Fruit fly (Drosophila melanogaster) Kc167 (cell line): ENCODE data around the gene CG13920.

Source experiments
- Myc ChIP-seq: fragments of >200 bp; optimal IDR thresholded peaks from 2 replicates; lab custom pipeline; 2017; ENCODE audit warnings: missing external identifiers
- Sin3A ChIP-seq: fragments of >200 bp; optimal IDR thresholded peaks from 2 replicates; lab custom pipeline; 2018; ENCODE audit warnings: missing external identifiers
- h ChIP-seq: fragments of >200 bp; optimal IDR thresholded peaks from 3 replicates; lab custom pipeline; 2018; ENCODE audit warnings: missing external identifiers
- insv ChIP-seq: fragments of >200 bp; optimal IDR thresholded peaks from 3 replicates; lab custom pipeline; 2018; ENCODE audit warnings: missing external identifiers
- psq ChIP-seq: fragments of >200 bp; optimal IDR thresholded peaks from 2 replicates; lab custom pipeline; 2017; ENCODE audit warnings: missing external identifiers
- ttk ChIP-seq: sonication (Bioruptor generic); optimal IDR thresholded peaks from 2 replicates; lab custom pipeline; 2017; ENCODE audit warnings: missing external identifiers

DNA sequence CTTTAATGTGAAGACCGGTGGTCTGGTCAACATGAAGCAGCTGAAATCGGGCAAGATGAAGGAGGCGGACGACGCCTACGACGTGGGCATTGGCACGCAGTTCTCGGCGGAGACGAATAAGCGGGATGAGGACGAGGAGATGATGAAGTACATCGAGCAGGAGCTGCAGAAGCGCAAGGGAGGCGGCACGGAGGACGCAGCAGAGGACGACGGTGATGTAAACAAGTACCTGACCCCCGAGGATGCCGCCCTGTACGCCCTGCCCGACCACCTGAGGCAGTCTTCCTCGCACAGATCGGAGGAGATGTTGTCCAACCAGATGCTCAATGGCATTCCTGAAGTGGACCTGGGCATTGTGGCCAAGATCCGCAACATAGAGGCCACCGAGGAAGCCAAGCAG, 16.8 kb downstream of the CG13920 start:
- TF ChIP-seq ttk (no peak), insv (no peak), psq (no peak), h (lab: Kevin White, UChicago) (no peak), Myc (lab: Kevin White, UChicago) (no peak), Sin3A (lab: Kevin White, UChicago) (no peak)
